Fruit fly (Drosophila melanogaster) whole organism, embryonic: ENCODE results near the gene CG2278.
A peak's percentile ranks its signal among the peaks of the same experiment; 100 is the strongest.

Experiments used
- ATbp ChIP-seq: fragments of 200-800 bp; sonication (Bioruptor generic); optimal IDR thresholded peaks from 2 replicates; lab custom pipeline; 2017; ENCODE audit warnings: missing biosample characterization, mild to moderate bottlenecking, missing genetic modification characterization, missing genetic modification reagents
- Asciz ChIP-seq: fragments of 200-800 bp; sonication (Bioruptor generic); optimal IDR thresholded peaks from 2 replicates; lab custom pipeline; 2017; ENCODE audit warnings: missing biosample characterization, mild to moderate bottlenecking, missing genetic modification characterization, missing genetic modification reagents
- Awh ChIP-seq: fragments of 200-800 bp; sonication (Bioruptor generic); IDR thresholded peaks from 2 replicates; pipeline ENCODE4, ENCODE4 v1.3.6; 2022; ENCODE audit warnings: missing biosample characterization, missing genetic modification characterization
- Blimp-1 ChIP-seq: fragments of 200-800 bp; sonication (Bioruptor generic); optimal IDR thresholded peaks from 3 replicates; lab custom pipeline; 2018; ENCODE audit warnings: missing biosample characterization, missing genetic modification characterization, mild to moderate bottlenecking, moderate library complexity, missing genetic modification reagents
- CG10431 ChIP-seq: fragments of 200-800 bp; sonication (Bioruptor generic); optimal IDR thresholded peaks from 3 replicates; lab custom pipeline; 2018; ENCODE audit warnings: missing biosample characterization, mild to moderate bottlenecking, missing genetic modification characterization
- CG13624 ChIP-seq: fragments of 200-800 bp; sonication (Bioruptor generic); optimal IDR thresholded peaks from 2 replicates; lab custom pipeline; 2016; ENCODE audit warnings: missing biosample characterization, missing genetic modification characterization
- CG13775 ChIP-seq: fragments of 200-800 bp; sonication (Bioruptor generic); optimal IDR thresholded peaks from 3 replicates; lab custom pipeline; 2017; ENCODE audit warnings: missing biosample characterization, mild to moderate bottlenecking, missing genetic modification characterization
- CG1529 ChIP-seq: fragments of 200-800 bp; sonication (Bioruptor generic); optimal IDR thresholded peaks from 3 replicates; lab custom pipeline; 2018; ENCODE audit warnings: missing biosample characterization, missing genetic modification characterization
- CG1602 ChIP-seq: fragments of 200-800 bp; sonication (Bioruptor generic); optimal IDR thresholded peaks from 3 replicates; lab custom pipeline; 2016; ENCODE audit warnings: missing biosample characterization, missing genetic modification characterization
- CG17186 ChIP-seq: fragments of 200-800 bp; sonication (Bioruptor generic); optimal IDR thresholded peaks from 3 replicates; lab custom pipeline; 2017; ENCODE audit warnings: missing biosample characterization, missing genetic modification reagents, missing genetic modification characterization
- CG17359 ChIP-seq: fragments of 200-800 bp; sonication (Bioruptor generic); optimal IDR thresholded peaks from 3 replicates; lab custom pipeline; 2018; ENCODE audit warnings: missing biosample characterization, mild to moderate bottlenecking, missing genetic modification characterization, moderate library complexity
- CG2678 ChIP-seq: fragments of 200-800 bp; sonication (Bioruptor generic); optimal IDR thresholded peaks from 3 replicates; lab custom pipeline; 2019; ENCODE audit warnings: missing biosample characterization, mild to moderate bottlenecking, missing genetic modification characterization, moderate library complexity
- CG2712 ChIP-seq: fragments of 200-800 bp; optimal IDR thresholded peaks from 3 replicates; lab custom pipeline; 2019; ENCODE audit warnings: missing biosample characterization, mild to moderate bottlenecking, missing genetic modification characterization, moderate library complexity
- CG4854 ChIP-seq: fragments of 200-800 bp; sonication (Bioruptor generic); optimal IDR thresholded peaks from 2 replicates; lab custom pipeline; 2016; ENCODE audit warnings: missing biosample characterization, missing genetic modification characterization, inconsistent platforms
- CG5180 ChIP-seq: fragments of 200-800 bp; sonication (Bioruptor generic); optimal IDR thresholded peaks from 3 replicates; lab custom pipeline; 2017; ENCODE audit warnings: missing biosample characterization, missing genetic modification characterization, mild to moderate bottlenecking, moderate library complexity, missing genetic modification reagents
- CG5245 ChIP-seq: fragments of 200-800 bp; sonication (Bioruptor generic); optimal IDR thresholded peaks from 3 replicates; lab custom pipeline; 2016; ENCODE audit warnings: missing biosample characterization, missing genetic modification characterization
- CG8089 ChIP-seq: fragments of 200-800 bp; sonication (Bioruptor generic); optimal IDR thresholded peaks from 3 replicates; lab custom pipeline; 2016; ENCODE audit warnings: missing biosample characterization, missing genetic modification characterization
- CG8944 ChIP-seq: fragments of 200-800 bp; sonication (Bioruptor generic); optimal IDR thresholded peaks from 3 replicates; lab custom pipeline; 2016; ENCODE audit warnings: missing biosample characterization, missing genetic modification characterization
- CG9797 ChIP-seq: fragments of 200-800 bp; sonication (Bioruptor generic); optimal IDR thresholded peaks from 3 replicates; lab custom pipeline; 2018; ENCODE audit warnings: missing biosample characterization, mild to moderate bottlenecking, missing genetic modification characterization
- CHES-1-like ChIP-seq: fragments of 200-800 bp; sonication (Bioruptor generic); optimal IDR thresholded peaks from 2 replicates; lab custom pipeline; 2016; ENCODE audit warnings: missing biosample characterization, missing genetic modification characterization
- Camta ChIP-seq: fragments of 200-800 bp; sonication (Bioruptor generic); optimal IDR thresholded peaks from 2 replicates; lab custom pipeline; 2016; ENCODE audit warnings: missing biosample characterization, missing genetic modification characterization
- Dp ChIP-seq: fragments of 200-800 bp; sonication (Bioruptor generic); optimal IDR thresholded peaks from 2 replicates; lab custom pipeline; 2018; ENCODE audit warnings: missing biosample characterization, mild to moderate bottlenecking, missing genetic modification characterization, moderate library complexity
- HLH54F ChIP-seq: fragments of 200-800 bp; sonication (Bioruptor generic); optimal IDR thresholded peaks from 3 replicates; lab custom pipeline; 2016; ENCODE audit warnings: missing biosample characterization, missing genetic modification characterization
- HmgZ ChIP-seq: fragments of 200-800 bp; sonication (Bioruptor generic); optimal IDR thresholded peaks from 2 replicates; lab custom pipeline; 2018; ENCODE audit warnings: missing biosample characterization, mild to moderate bottlenecking, missing genetic modification characterization
- Med ChIP-seq: fragments of 200-800 bp; sonication (Bioruptor generic); peaks from one replicate; lab custom pipeline; 2016; ENCODE audit warnings: missing biosample characterization, missing genetic modification characterization, mild to moderate bottlenecking, inconsistent platforms, moderate library complexity
- Mrtf ChIP-seq: fragments of 200-800 bp; sonication (Bioruptor generic); IDR thresholded peaks from 3 replicates; pipeline ENCODE4 v1.3.6; 2022; ENCODE audit warnings: missing biosample characterization, missing genetic modification characterization
- Sox100B ChIP-seq: fragments of 200-800 bp; sonication (Bioruptor generic); optimal IDR thresholded peaks from 3 replicates; lab custom pipeline; 2018; ENCODE audit warnings: missing biosample characterization, mild to moderate bottlenecking, missing genetic modification characterization
- Sox102F ChIP-seq: fragments of 200-800 bp; sonication (Bioruptor generic); optimal IDR thresholded peaks from 2 replicates; lab custom pipeline; 2018; ENCODE audit warnings: missing biosample characterization, mild to moderate bottlenecking, missing genetic modification characterization, moderate library complexity
- ase ChIP-seq: fragments of 200-800 bp; sonication (Bioruptor generic); IDR thresholded peaks from 3 replicates; pipeline ENCODE4 v1.3.6; 2022; ENCODE audit warnings: missing biosample characterization, missing genetic modification characterization
- bab2 ChIP-seq: fragments of 200-800 bp; sonication (Bioruptor generic); optimal IDR thresholded peaks from 2 replicates; lab custom pipeline; 2016; ENCODE audit warnings: missing biosample characterization, missing genetic modification characterization
- bsh ChIP-seq, 2 experiments: fragments of 200-800 bp; sonication (Bioruptor generic); optimal IDR thresholded peaks; 2 replicates each; lab custom pipeline; 2017 to 2018; ENCODE audit warnings: mild to moderate bottlenecking in 2 of 2, missing biosample characterization in 2 of 2, missing genetic modification characterization in 2 of 2, moderate library complexity in 1 of 2
- chn ChIP-seq: fragments of 200-800 bp; sonication (Bioruptor generic); optimal IDR thresholded peaks from 2 replicates; lab custom pipeline; 2016; ENCODE audit warnings: missing biosample characterization, missing genetic modification characterization
- ci ChIP-seq: fragments of 200-800 bp; sonication (Bioruptor generic); IDR thresholded peaks from 3 replicates; pipeline ENCODE4 v1.3.6; 2022; ENCODE audit warnings: missing biosample characterization, missing genetic modification characterization
- dan ChIP-seq: fragments of 200-800 bp; sonication (Bioruptor generic); IDR thresholded peaks from 2 replicates; pipeline ENCODE4 v1.3.6; 2022; ENCODE audit warnings: missing biosample characterization, missing genetic modification characterization
- dmrt99B ChIP-seq: fragments of 200-800 bp; sonication (Bioruptor generic); optimal IDR thresholded peaks from 2 replicates; lab custom pipeline; 2018; ENCODE audit warnings: missing biosample characterization, mild to moderate bottlenecking, missing genetic modification characterization, moderate library complexity
- gem ChIP-seq: fragments of 200-800 bp; sonication (Bioruptor generic); optimal IDR thresholded peaks from 2 replicates; lab custom pipeline; 2019; ENCODE audit warnings: missing biosample characterization, mild to moderate bottlenecking, missing genetic modification characterization, moderate library complexity
- gt ChIP-seq: fragments of 200-800 bp; sonication (Bioruptor generic); IDR thresholded peaks from 2 replicates; pipeline ENCODE4 v1.3.6; 2022; ENCODE audit warnings: missing biosample characterization, missing genetic modification characterization
- ind ChIP-seq: fragments of 200-800 bp; sonication (Bioruptor generic); optimal IDR thresholded peaks from 3 replicates; lab custom pipeline; 2016; ENCODE audit warnings: missing biosample characterization, missing genetic modification characterization
- kah ChIP-seq: fragments of 200-800 bp; sonication (Bioruptor generic); optimal IDR thresholded peaks from 2 replicates; lab custom pipeline; 2018; ENCODE audit warnings: missing biosample characterization, mild to moderate bottlenecking, missing genetic modification characterization
- lilli ChIP-seq: fragments of 200-800 bp; sonication (Bioruptor generic); optimal IDR thresholded peaks from 3 replicates; lab custom pipeline; 2016; ENCODE audit warnings: missing biosample characterization, missing genetic modification characterization
- lmd ChIP-seq: fragments of 200-800 bp; sonication (Bioruptor generic); IDR thresholded peaks from 2 replicates; pipeline ENCODE4 v1.3.6; 2022; ENCODE audit warnings: missing biosample characterization, missing genetic modification characterization
- nom ChIP-seq: fragments of 200-800 bp; sonication (Bioruptor generic); optimal IDR thresholded peaks from 2 replicates; lab custom pipeline; 2017; ENCODE audit warnings: missing biosample characterization, missing genetic modification characterization, mild to moderate bottlenecking, moderate library complexity, missing genetic modification reagents
- org-1 ChIP-seq: fragments of 200-800 bp; sonication (Bioruptor generic); optimal IDR thresholded peaks from 2 replicates; lab custom pipeline; 2017; ENCODE audit warnings: missing biosample characterization, missing genetic modification characterization
- slbo ChIP-seq: fragments of 200-800 bp; sonication (Bioruptor generic); IDR thresholded peaks from 2 replicates; pipeline ENCODE4 v1.3.6; 2022; ENCODE audit warnings: missing biosample characterization, missing genetic modification characterization
- twi ChIP-seq: fragments of 200-800 bp; optimal IDR thresholded peaks from 2 replicates; lab custom pipeline; 2019; ENCODE audit warnings: missing biosample characterization, mild to moderate bottlenecking, missing genetic modification characterization, moderate library complexity
- wek ChIP-seq: fragments of 200-800 bp; sonication (Bioruptor generic); optimal IDR thresholded peaks from 3 replicates; lab custom pipeline; 2018; ENCODE audit warnings: missing biosample characterization, mild to moderate bottlenecking, missing genetic modification characterization, moderate library complexity

CG2278 gene

DNA sequence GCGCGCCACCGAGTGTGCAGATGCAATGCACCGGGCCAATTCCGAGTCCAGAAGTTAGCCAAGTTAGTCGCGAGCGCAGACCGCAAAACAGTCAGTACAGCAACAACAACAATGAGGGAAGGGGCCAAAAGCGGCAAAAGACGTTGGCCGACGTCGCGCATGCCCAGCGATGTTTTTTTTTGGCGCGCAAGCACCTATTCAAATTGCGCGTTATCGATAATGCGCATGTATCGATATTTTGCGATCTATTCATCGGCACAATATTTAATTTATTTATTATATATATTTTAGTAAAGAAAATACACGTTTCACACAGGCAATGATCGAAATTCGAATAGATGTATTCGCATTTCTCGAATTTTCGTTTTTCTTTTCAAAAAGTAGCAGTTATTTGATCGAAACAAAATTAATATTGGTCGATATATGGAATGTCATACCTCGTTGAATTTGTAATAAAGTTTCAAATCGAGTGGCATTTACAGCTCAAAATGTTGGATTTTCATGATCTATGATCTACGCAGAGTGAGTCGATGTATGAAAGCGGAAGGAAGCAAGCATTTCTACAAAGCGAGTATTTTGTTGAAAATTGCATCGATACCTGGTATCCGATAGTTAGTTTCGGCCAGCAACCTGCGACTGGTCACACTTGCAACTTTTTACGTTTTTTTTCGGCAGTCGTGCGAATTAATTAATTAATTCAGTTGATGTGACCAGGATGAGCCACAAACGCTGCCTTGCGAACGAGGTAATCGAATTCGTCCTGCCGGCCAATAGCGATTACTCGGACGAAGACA lies 40.7 kb downstream of the CG2278 start, which contains the start of gene CG2116 (continued):
- TF ChIP-seq chn (GFP tag; lab: Kevin White, UChicago) (no peak), CG4854 (no peak), HmgZ (tag; lab: Kevin White, UChicago) (no peak), bsh (GFP tag; optimal IDR thresholded peaks at IDR 0.05; lab: Kevin White, UChicago) (no peak), ind (GFP tag; lab: Kevin White, UChicago) (no peak), CG13624 (no peak), Asciz (no peak)
- TF ChIP-seq, all 482 proteins: peak for 79

DNA sequence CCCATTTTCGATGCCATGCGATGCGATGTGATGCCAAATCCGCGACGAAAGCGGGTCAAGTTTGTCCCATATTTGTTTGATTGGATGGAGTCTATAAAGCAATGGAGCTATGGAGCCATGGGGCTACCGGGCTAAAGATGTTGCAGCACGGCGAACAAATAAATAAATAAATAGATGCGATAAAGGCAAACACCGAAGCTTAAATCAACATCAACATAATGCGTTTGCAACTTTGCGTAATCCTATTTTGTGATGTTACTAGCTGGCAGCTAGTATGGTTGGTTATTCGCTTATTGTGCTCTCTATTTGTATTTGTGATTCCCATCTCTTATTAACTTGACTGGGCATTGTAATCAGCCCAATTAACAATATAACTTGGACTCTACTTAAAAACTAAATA lies 41.9 kb downstream of the CG2278 start:
- TF ChIP-seq Sox102F (GFP tag; lab: Kevin White, UChicago) (peak; percentile 20), Awh (GFP tag; lab: Robert Waterston, UW) (peak; percentile 62; the same call in 1 of the 2 replicates), CG5180 (peak; percentile 52), Dp (GFP tag; lab: Kevin White, UChicago) (no peak), CG17359 (tag; lab: Kevin White, UChicago) (peak; percentile 5), ci (GFP tag; lab: Robert Waterston, UW) (peak; percentile 42; the same call in 1 of the 3 replicates), Asciz (peak; percentile 59), ATbp (GFP tag; lab: Kevin White, UChicago) (peak; percentile 39), Med (GFP tag; lab: Kevin White, UChicago) (peak; percentile 15), CG2678 (peak; percentile 16), ind (GFP tag; lab: Kevin White, UChicago) (no peak), dan (GFP tag; lab: Robert Waterston, UW) (no peak), gt (no peak), wek (GFP tag; lab: Kevin White, UChicago) (peak; percentile 38), CG9797 (GFP tag; lab: Kevin White, UChicago) (no peak), dmrt99B (tag; lab: Kevin White, UChicago) (peak; percentile 42), Sox100B (GFP tag; lab: Kevin White, UChicago) (peak; percentile 25), CG5245 (GFP tag; lab: Kevin White, UChicago) (no peak), slbo (GFP tag; lab: Robert Waterston, UW) (no peak)

DNA sequence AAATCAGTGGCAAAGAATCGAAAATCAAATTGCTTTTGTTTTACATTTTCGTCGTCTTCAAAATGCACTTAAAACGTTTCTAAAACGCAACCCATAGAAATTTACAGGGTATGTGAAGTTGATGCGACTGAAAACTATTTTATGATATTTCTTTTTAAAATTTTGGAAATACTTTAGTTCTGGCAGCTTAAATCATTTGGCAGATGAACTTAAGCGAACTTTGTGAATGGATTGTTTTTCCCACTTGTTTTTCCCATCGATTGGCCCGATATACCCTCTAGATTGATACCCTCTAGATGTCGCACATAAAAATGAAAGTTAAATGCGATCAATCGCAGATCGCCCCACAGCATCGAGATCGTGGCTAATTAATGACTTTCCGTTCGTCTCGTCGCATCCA lies 43.9 kb downstream of the CG2278 start:
- TF ChIP-seq CG10431 (GFP tag; lab: Kevin White, UChicago) (peak; percentile 11), org-1 (GFP tag; lab: Kevin White, UChicago) (peak; percentile 15), lilli (peak; percentile 42), CG13775 (GFP tag; lab: Kevin White, UChicago) (peak; percentile 33), CG1602 (GFP tag; lab: Kevin White, UChicago) (peak; percentile 50), CHES-1-like (GFP tag; lab: Kevin White, UChicago) (no peak), Awh (GFP tag; lab: Robert Waterston, UW) (peak; percentile 76), Camta (peak; percentile 35), bab2 (peak; percentile 22), Mrtf (GFP tag; lab: Robert Waterston, UW) (peak; percentile 55; the same call in 2 of the 3 replicates), nom (GFP tag; lab: Kevin White, UChicago) (no peak), Blimp-1 (GFP tag; lab: Kevin White, UChicago) (peak; percentile 94), CG2712 (peak; percentile 80), ase (GFP tag; lab: Robert Waterston, UW) (0 out of 3 replicates have a peak, but pooled peaks have one; percentile 40), twi (tag; lab: Kevin White, UChicago) (peak; percentile 13), CG8089 (GFP tag; lab: Kevin White, UChicago) (peak; percentile 23), CG17186 (GFP tag; lab: Kevin White, UChicago) (peak; percentile 7), CG1529 (GFP tag; lab: Kevin White, UChicago) (peak; percentile 56), lmd (peak; percentile 60), gem (tag; lab: Kevin White, UChicago) (peak; percentile 80), kah (GFP tag; lab: Kevin White, UChicago) (no peak), ind (GFP tag; lab: Kevin White, UChicago) (peak; percentile 57), CG8944 (GFP tag; lab: Kevin White, UChicago) (peak; percentile 53), HLH54F (GFP tag; lab: Kevin White, UChicago) (no peak)
